Worm (Caenorhabditis elegans) whole organism, mixed stage, embryonic: ENCODE measurements around the gene chil-22.

Experiments
- M03D4.4 ChIP-seq: sonication (generic microtip); optimal IDR thresholded peaks from 2 replicates; lab custom pipeline; 2017; ENCODE audit warnings: mild to moderate bottlenecking, missing genetic modification characterization, missing compliant biosample characterization
- blmp-1 ChIP-seq: fragments of 150-350 bp; optimal IDR thresholded peaks from 2 replicates; lab custom pipeline; 2014; ENCODE audit warnings: missing biosample characterization, missing genetic modification characterization
- ceh-43 ChIP-seq: fragments of 200-800 bp; sonication (Bioruptor generic); optimal IDR thresholded peaks from 2 replicates; lab custom pipeline; 2018; ENCODE audit warnings: mild to moderate bottlenecking, missing genetic modification characterization, moderate library complexity, missing compliant biosample characterization
- nhr-76 ChIP-seq: sonication (generic microtip); optimal IDR thresholded peaks from 2 replicates; lab custom pipeline; 2017; ENCODE audit warnings: missing biosample characterization, missing genetic modification characterization
- snpc-4 ChIP-seq: fragments of 150-350 bp; optimal IDR thresholded peaks from 2 replicates; lab custom pipeline; 2014; ENCODE audit warnings: missing biosample characterization, missing genetic modification characterization
- unc-62 ChIP-seq: fragments of 150-350 bp; optimal IDR thresholded peaks from 2 replicates; lab custom pipeline; 2014; ENCODE audit warnings: missing biosample characterization, missing genetic modification reagents, missing genetic modification characterization

DNA sequence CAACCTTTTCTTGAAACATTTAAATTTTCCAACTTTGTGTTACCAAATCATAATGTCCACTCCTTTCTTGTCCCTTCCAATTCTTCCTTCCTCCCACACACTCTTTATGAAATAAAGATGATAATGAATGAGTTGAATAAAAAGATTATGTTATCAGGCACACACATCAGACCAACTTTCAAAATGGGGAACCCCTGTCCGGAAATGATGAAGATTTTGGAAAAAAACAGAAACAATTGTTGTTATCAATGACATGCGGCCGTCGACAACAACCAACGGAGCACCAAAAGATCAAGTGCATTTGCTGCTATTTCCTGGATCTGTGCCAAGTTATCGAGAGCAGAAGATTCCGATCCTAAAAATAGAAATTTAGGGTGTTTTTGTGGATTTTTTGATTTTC is 17.3 kb upstream of the chil-22 start:
- TF ChIP-seq M03D4.4 (tag; lab: Kevin White, UChicago) (no peak), nhr-76 (tag; lab: Kevin White, UChicago) (no peak), snpc-4 (no peak), ceh-43 (GFP tag; lab: Kevin White, UChicago) (no peak), blmp-1 (tag; lab: Kevin White, UChicago) (no peak), unc-62 (no peak)
